Worm (Caenorhabditis elegans): ENCODE measurements around the gene gbh-2.

gbh-2 gene

DNA sequence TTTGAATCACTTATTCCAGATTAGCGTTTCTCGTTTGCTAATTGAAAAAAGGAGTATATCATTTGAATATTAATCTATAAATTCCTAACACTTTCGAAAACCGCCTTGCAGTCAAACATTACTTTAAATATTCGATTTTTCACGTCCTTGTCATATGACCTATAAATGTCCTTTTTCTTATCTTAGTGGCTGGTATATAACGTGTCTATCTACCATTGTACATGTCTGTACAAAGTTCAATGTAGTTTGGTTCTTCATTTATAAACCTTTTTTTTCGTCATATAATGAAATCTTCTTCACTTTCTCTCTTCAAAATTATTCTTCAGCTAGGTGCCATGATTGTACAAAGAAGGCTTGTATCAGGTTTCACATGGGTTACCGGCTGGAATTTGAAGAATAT, at the start of gene gbh-2:
Gene gbh-2, plus strand, starts transcription at position 277 of the 400 bp plus-strand sequence.
- TF ChIP-seq unc-62 (GFP tag; optimal IDR thresholded peaks at IDR 0.05): no peak

DNA sequence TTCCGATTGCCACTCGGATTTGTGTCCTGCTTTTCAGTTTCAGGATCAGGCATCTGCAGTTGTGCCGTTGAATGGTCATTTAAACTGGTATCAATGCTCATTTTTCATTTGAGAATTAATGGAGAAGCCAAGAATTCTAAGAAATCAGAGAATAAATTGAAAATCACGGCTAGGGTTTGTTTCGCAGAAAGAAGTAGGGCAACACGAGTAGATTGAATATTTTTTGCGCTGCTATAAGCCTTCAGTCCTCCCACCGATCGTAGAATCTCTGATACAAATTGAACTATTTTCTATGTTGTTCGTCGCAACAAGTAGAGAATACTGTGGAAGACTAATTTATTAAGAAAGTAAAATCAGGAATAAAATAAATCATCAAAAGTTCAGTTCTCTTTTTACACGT, 48.6 kb upstream of the gbh-2 start, which contains the start of gene acp-3:
Gene acp-3, minus strand, starts transcription at position 101 of the 400 bp plus-strand sequence.
- TF ChIP-seq unc-62 (GFP tag; optimal IDR thresholded peaks at IDR 0.05): no peak

DNA sequence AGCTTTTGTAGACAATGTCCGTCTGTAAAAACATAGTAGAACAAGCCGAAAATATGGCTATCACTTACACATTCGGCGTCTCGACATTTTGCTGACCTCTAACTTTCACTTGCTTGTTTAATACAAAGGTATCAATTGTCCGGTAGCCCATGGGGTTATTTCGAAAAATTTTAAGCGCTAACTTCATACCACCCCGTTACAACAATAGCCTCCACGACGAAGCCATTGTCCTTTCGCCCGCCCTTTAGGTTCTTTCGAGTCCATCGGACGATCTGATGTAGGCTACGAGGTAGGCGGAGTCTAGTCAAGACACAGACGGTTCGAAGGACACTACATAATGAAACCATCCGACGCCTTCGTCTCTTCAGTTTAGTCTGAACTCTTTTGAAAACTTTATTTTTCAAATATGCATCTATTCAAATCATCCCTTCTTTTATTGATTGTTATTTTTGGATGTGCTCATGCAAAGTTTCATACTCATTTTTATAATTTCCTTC, 46.8 kb upstream of the gbh-2 start, which contains the start of gene lips-10:
Gene lips-10, plus strand, starts transcription at position 378 of the 497 bp plus-strand sequence.
- TF ChIP-seq unc-62 (GFP tag; optimal IDR thresholded peaks at IDR 0.05): no peak

DNA sequence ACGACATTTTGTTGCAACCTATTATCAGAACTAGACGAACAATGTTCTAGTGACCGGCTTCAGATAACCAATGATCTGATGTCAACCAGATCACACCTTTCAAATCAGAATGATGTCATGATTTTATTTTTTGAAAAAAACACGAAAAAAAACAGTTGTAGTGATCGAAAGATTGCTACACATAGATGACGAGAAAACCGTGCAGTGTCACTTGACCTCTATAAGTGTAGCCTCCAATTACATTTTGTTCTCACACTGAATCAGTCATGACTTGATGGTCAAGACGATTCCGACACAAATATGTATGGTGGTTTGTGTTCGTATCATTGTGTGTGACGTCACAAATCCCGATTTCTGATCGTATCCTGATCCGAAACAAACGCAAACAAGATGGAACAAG, 45.6 kb upstream of the gbh-2 start:
- TF ChIP-seq unc-62 (GFP tag; optimal IDR thresholded peaks at IDR 0.05): no peak

DNA sequence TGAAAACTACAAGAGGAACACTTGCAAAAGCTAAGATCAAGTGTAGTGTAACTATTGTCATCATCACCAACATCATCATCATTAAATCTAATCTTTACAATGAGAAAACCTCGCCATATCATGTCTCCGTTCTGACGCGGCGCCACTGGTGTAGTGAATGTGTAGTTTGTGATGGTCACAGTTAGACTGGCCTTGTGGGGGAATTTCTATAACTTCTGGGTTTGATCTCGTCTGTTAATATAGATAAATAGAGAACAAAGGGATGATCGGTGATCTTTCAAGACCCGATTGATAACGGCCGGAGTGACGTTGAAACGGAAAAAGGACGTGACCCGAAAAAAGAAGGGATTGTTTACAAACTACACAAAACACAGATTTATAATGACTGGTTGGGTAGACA, 44.9 kb upstream of the gbh-2 start:
- no peak for TF ChIP-seq unc-62 (GFP tag; optimal IDR thresholded peaks at IDR 0.05)

DNA sequence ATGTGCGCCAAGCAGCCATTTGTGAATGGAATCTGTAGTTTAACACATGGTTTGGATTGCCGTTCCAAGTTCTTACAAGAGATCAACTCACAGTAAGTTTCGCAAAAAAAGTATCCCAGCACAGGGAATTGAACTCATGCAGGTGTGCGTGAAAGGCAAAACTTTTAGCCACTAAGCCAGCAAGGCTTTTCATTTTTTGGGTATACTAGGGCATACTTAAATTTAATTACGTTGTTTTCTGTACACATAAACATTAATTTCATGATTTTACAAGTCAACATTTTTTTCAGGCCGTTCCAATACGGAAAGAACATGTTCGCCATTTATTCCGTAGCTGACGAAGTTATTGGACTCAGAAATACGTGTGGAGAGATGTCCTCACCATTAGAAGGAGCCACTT, 44.2 kb upstream of the gbh-2 start:
- no peak for TF ChIP-seq unc-62 (GFP tag; optimal IDR thresholded peaks at IDR 0.05)

DNA sequence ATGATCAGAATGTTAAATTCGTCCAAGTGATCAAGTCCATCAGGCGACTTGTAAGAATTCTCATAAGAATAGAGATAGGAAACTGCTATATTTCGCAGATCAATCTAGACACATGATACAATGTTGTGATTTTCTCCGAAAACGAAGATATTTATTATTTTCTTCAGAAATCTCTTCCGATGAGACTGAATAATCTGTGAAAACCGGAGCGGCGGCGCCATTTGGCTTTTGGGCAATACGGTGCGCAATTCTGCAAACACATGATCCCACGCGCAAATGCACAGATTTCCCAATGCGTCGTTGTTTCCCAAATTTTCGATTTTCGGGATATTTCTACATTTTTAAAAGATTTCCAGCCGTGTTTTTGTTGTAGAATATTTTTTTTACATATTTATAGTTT, 43.5 kb upstream of the gbh-2 start:
- no peak for TF ChIP-seq unc-62 (GFP tag; optimal IDR thresholded peaks at IDR 0.05)

DNA sequence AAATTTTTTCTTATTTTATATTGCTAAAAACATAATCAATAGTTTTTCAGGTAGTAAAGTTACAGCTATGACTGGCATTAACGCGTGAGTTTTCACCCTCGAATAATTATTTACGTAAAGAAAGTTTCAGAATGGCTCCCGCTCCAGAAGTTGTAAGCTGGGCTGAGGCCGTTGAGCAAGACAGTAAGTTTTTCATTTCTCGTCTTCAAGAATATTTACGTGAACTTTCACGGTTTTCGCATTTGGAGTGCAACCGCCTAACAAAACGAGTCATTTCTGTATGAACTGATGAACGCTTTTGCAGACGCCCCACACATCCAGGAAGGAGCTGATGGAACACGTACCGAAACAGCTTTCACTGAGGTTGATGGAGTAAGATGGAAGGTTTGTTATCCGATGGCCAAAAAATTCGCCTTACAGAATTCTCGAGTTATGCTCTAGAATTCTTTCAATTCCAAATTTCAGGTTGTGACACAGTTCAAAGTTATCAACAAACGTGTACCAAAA, 42.9 kb upstream of the gbh-2 start, which contains the start of gene eif-3.G:
Gene eif-3.G, plus strand, starts transcription at position 51 of the 507 bp plus-strand sequence.
- no peak for TF ChIP-seq unc-62 (GFP tag; optimal IDR thresholded peaks at IDR 0.05)

DNA sequence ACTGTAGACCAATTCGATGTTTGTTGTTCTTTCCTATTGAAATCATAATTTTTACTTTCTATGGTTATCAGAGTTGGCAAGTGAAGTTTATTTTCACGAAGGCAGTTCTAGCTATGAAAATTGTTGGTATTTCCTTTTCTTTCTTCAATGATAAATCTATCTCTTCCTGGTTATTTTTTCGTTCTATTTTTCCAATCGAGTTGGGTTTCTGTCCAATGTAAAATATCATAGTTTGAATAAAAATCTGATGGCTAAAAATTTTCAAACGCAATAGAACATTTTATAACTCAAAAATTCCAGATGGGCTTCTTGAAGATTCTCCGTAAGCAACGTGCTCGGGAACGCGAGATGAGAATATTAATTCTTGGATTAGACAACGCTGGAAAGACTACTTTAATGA, 41.7 kb upstream of the gbh-2 start, which contains the start of gene evl-20:
Gene evl-20, plus strand, starts transcription at position 301 of the 400 bp plus-strand sequence.
- no peak for TF ChIP-seq unc-62 (GFP tag; optimal IDR thresholded peaks at IDR 0.05)

DNA sequence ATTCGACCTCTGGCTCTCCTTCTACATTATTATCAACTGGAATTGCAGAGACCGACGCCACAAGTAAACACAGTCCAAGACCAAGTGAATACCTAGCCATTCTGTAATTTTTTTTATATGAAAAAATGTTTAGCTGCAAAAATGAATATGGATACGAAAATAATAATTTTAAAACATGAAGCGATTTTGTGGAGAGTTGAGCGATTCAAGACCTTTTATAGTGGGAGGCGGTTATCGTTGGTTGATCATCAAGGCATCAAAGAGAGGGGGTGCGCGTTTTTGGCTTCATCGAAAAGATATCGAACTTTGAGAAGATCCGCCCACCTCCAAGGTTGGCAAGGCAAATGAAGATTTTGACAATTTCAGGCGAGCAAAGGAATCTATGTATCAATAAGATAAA, 38.9 kb upstream of the gbh-2 start, which contains the start of gene cut-3:
Gene cut-3, minus strand, starts transcription at position 101 of the 400 bp plus-strand sequence.
- TF ChIP-seq unc-62 (GFP tag; optimal IDR thresholded peaks at IDR 0.05): no peak

DNA sequence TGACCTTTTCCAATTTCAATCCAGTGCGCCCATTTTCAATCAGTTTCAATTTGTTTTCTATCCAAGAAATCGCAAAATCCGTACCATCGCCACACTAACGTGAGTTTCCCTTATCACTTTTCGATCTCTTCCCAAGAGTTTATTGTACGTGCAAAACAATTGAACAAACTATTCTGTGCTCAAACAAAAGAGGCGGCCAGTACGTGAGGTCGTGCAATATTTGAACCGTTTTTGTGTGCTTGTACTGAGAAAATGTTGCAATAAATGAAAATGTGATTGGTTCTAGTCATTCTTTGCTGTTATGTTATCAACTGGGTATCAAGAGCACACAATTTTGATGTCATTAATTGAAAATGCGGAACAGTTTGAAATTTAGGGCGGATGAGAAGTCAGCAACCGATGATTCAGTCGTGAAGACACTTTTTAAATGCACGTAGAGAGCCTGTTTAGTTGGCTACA, 36.0 kb upstream of the gbh-2 start, which contains the start of gene F22B5.4:
Gene F22B5.4, plus strand, starts transcription at position 51 of the 459 bp plus-strand sequence.
- TF ChIP-seq unc-62 (GFP tag; optimal IDR thresholded peaks at IDR 0.05): no peak

DNA sequence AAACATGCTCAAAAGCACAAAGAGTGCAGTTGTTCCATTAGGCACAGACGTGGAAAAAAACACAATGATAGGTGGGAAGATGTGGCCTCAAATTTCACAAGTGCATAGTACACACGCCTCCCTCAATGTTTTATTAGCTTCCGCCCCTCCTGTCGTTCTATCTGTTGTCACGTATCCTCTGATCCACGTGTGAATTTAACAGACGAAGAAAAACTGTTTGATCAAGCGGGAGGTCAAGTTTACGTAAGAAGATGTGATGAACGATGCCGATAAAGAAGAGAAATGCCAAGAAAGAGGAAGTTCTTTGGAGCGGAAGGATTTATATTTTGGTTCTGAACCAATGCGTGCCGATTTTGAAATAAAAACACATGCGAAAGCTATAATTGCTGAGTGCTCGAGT, 34.9 kb upstream of the gbh-2 start:
- no peak for TF ChIP-seq unc-62 (GFP tag; optimal IDR thresholded peaks at IDR 0.05)

DNA sequence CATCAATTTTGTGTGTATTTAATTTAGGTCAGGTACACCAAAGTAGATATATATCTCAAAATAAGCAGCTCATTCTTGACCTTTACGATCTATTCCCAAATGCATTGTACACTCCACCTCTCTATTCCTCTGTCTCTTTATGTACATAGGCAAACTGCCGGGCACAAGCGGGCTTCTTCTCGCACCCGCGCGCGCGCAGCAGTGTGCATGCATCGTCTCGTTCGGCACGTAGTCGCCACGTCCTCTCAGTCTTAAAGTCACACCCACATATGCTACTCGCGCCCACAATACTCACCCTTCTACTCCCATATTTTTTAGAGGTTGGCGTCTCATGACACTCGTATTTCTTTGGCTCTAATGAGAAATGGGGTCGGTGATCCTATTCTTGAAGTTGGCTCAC, 34.3 kb upstream of the gbh-2 start:
- no peak for TF ChIP-seq unc-62 (GFP tag; optimal IDR thresholded peaks at IDR 0.05)

DNA sequence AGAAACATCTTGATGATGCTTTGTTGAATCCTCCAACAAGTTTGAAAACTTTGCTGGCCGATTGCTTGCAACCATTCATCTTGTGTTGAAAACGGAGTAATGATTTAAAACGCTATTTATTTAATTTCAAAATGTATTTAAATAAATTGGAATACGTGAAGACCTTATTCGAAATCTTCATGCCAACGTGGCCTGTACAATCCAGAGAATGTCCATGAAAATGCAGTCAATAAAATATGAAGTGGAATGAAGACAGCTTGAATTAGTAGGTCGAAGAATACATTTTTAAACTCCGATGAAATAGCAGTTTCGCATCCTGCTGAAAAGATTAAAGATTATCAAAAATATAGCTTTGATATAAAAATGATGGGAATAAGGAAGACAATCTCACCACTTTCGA, 31.2 kb upstream of the gbh-2 start, which contains the start of gene F22B5.5:
Gene F22B5.5, minus strand, starts transcription at position 101 of the 400 bp plus-strand sequence.
- no peak for TF ChIP-seq unc-62 (GFP tag; optimal IDR thresholded peaks at IDR 0.05)

DNA sequence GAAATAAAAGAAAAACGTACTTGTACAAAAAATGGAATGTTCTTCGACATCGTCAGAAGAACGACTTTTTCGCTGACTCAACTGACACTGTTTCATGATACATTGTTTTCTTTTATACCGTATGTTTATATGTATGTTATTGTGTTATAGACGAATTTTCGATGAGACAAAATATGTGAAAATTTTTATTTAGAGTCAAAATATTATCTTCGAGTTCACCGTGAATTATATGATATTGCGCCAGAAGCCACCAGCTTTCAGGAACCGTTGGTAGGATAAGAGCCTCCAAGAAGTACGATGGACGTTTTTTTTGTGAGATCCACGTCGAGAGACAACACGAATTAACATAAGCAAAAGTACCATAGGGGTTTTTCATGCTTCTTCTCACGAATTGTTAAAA, 29.6 kb upstream of the gbh-2 start, which contains the start of gene F22B5.6:
Gene F22B5.6, minus strand, starts transcription at position 101 of the 400 bp plus-strand sequence.
- no peak for TF ChIP-seq unc-62 (GFP tag; optimal IDR thresholded peaks at IDR 0.05)

DNA sequence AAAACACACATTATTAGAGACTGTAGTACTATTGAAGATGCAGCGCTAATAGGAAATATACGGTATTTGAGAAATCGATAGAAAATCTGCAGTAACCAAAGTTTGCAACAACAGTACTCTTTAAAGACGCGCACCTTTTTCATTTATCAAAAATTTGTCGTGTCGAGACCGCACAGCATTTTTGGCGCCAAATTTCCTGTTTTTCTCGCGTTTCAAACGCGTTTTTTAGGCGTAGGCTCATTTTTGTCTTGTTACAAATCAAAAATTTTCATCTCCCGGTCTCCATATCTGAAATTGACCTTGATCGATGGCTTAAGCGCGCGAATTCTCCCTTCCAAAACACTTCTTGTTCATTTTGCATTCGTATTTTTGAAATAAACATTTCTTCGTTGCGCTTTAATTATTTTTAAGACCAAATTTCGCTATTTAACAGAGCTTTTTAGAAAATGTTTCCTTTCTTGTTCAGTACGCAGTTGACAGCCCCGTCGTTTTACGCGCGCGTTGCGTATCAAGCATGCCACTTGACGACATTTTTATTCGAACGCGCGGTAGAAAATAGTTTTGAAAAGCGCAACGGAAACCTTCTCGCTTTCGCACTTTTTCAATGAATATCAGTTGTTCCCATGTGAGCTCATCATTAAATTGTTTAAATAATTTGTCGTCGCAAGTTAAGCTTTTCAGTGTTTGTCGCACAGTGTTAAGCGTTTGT, 28.8 kb upstream of the gbh-2 start:
- TF ChIP-seq unc-62 (GFP tag; optimal IDR thresholded peaks at IDR 0.05): no peak

DNA sequence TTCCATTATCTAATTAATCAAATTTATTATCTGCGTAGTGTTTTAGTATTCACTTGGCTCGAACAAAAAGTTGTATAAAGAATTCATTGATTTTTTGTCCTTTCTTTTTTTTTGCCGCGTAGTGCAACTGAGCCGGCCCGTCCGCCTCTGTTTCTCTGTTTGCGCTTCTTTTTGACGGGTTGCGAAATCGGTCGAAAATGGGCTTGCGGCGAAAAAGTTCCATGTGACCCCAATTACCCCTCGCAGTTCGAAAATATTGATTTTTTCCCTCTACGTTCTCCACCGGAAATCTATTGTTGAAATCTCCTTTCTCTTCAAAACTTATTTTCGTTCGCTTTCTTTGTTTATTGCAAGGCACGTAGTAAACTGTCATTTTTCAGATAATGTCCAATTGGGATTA, 28.2 kb upstream of the gbh-2 start, which contains the start of gene zyg-9:
Gene zyg-9, plus strand, starts transcription at position 381 of the 400 bp plus-strand sequence.
- TF ChIP-seq unc-62 (GFP tag; optimal IDR thresholded peaks at IDR 0.05): no peak
